Worm (Caenorhabditis elegans): ENCODE data around the gene cbd-1.

DNA sequence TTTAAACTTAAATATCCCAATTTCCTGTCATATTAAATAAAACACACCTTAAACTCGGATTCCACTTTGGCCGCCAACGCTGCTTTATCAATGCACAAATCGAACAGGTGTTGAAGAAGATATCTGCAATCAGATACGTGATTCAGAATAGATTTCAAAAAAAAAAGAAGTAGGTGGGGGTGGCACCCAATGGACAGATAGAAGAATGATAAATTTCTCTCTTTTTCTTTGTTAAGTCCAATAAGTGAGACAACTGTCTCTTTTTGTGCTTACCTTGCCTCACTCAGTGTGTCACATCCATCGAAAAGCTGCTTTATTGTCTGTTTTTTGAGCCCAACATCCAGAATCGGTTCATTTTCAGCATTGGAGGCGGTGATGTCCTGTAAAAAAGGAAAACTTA, 22.0 kb upstream of the cbd-1 start:
- TF ChIP-seq fkh-10 (GFP tag; optimal IDR thresholded peaks at IDR 0.05): no peak
- no peak for TF ChIP-seq lin-15B (tag; optimal IDR thresholded peaks at IDR 0.05)
- no peak for TF ChIP-seq mep-1 (tag; optimal IDR thresholded peaks at IDR 0.05)
- TF ChIP-seq unc-62 (GFP tag; optimal IDR thresholded peaks at IDR 0.05 in 1 of 2): no peak
- no peak for TF ChIP-seq unc-62 (tag; optimal IDR thresholded peaks at IDR 0.05)
- no peak for TF ChIP-seq rbr-2 (tag; optimal IDR thresholded peaks at IDR 0.05)
